Worm (Caenorhabditis elegans) whole organism, early embryonic: ENCODE measurements around the gene gid-7.

Experiments
- aly-1 ChIP-seq: sonication (generic microtip); optimal IDR thresholded peaks from 2 replicates; lab custom pipeline; 2016; ENCODE audit warnings: missing genetic modification characterization, missing compliant biosample characterization
- hmbx-1 ChIP-seq: sonication (generic microtip); optimal IDR thresholded peaks from 2 replicates; lab custom pipeline; 2016; ENCODE audit warnings: mild to moderate bottlenecking, missing genetic modification characterization, missing compliant biosample characterization
- scrt-1 ChIP-seq: fragments of 200-800 bp; sonication (Bioruptor generic); IDR thresholded peaks from 2 replicates; pipeline ENCODE4 v1.3.6; 2022; ENCODE audit warnings: missing genetic modification characterization, missing compliant biosample characterization
- tbx-11 ChIP-seq: fragments of 200-800 bp; sonication (Bioruptor generic); IDR thresholded peaks from 2 replicates; pipeline ENCODE4 v1.3.6; 2022; ENCODE audit warnings: missing genetic modification characterization, missing compliant biosample characterization

ce11 chrV:3706167-3706566, 50.7 kb downstream of the gid-7 start:
- no peak for TF ChIP-seq scrt-1 (GFP tag; lab: Robert Waterston, UW)
- no peak for TF ChIP-seq hmbx-1 (tag; lab: Kevin White, UChicago)
- no peak for TF ChIP-seq aly-1 (tag; lab: Kevin White, UChicago)
- no peak for TF ChIP-seq tbx-11 (GFP tag; lab: Robert Waterston, UW)
